Worm (Caenorhabditis elegans) whole organism, mixed stage, embryonic: Measurements from ENCODE around the gene C48B4.11.

ENCODE experiments used
- M03D4.4 ChIP-seq: sonication (generic microtip); optimal IDR thresholded peaks from 2 replicates; lab custom pipeline; 2017; ENCODE audit warnings: mild to moderate bottlenecking, missing genetic modification characterization, missing compliant biosample characterization
- ceh-43 ChIP-seq: fragments of 200-800 bp; sonication (Bioruptor generic); optimal IDR thresholded peaks from 2 replicates; lab custom pipeline; 2018; ENCODE audit warnings: mild to moderate bottlenecking, missing genetic modification characterization, moderate library complexity, missing compliant biosample characterization
- elt-1 ChIP-seq: sonication (generic microtip); optimal IDR thresholded peaks from 2 replicates; lab custom pipeline; 2017; ENCODE audit warnings: missing genetic modification characterization, mild to moderate bottlenecking, missing compliant biosample characterization, antibody characterized with exemption, moderate library complexity, borderline replicate concordance; ENCODE audit not compliant: insufficient read depth
- nhr-237 ChIP-seq: fragments of 150-350 bp; optimal IDR thresholded peaks from 2 replicates; lab custom pipeline; 2014; ENCODE audit warnings: missing biosample characterization, missing genetic modification characterization
- unc-62 ChIP-seq: fragments of 150-350 bp; optimal IDR thresholded peaks from 2 replicates; lab custom pipeline; 2014; ENCODE audit warnings: missing biosample characterization, missing genetic modification reagents, missing genetic modification characterization

ce11 chrIII:9568451-9568850 lies 2.5 kb upstream of the C48B4.11 start, which contains the start of gene C48B4.13:
- TF ChIP-seq ceh-43 = no peak
- TF ChIP-seq M03D4.4 (tag; lab: Kevin White, UChicago) = no peak
- TF ChIP-seq nhr-237 (tag; lab: Kevin White, UChicago) = no peak
- no peak for TF ChIP-seq elt-1 (tag; lab: Kevin White, UChicago)
- TF ChIP-seq unc-62 = no peak
